Worm (Caenorhabditis elegans): Measurements from ENCODE around the gene rabx-5.

DNA sequence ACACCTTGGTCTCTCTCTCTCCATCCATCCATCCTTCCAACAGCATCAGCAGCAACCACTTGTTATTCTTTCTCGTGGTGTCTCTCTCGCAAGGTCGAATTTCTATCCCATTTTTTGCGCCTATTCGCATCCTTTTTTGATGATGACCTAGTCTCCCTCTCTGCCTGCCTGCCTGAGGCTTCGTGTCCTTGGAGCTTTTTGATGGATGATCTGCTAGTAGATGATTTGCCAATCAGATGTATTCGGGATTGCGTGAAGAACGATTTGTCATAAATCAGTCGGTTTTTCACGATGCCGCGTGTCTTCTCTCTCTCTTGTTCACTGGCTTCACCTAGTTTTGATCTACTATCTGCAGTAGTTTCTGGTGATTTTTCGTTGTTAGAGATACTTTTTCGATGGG lies 56.1 kb downstream of the rabx-5 start:
- no peak for TF ChIP-seq daf-12 (tag; optimal IDR thresholded peaks at IDR 0.05)
- TF ChIP-seq fkh-2 (tag; optimal IDR thresholded peaks at IDR 0.05): no peak
- no peak for TF ChIP-seq nhr-12 (tag; optimal IDR thresholded peaks at IDR 0.05)
- no peak for TF ChIP-seq mdl-1 (tag; optimal IDR thresholded peaks at IDR 0.05)
- no peak for TF ChIP-seq zag-1 (tag; optimal IDR thresholded peaks at IDR 0.05)
- no peak for TF ChIP-seq aly-2 (tag; optimal IDR thresholded peaks at IDR 0.05)
- no peak for TF ChIP-seq lsy-12 (tag; optimal IDR thresholded peaks at IDR 0.05)
- no peak for TF ChIP-seq fos-1 (tag; optimal IDR thresholded peaks at IDR 0.05)
- TF ChIP-seq unc-62 (GFP tag; optimal IDR thresholded peaks at IDR 0.05): no peak
- TF ChIP-seq fkh-10 (GFP tag; optimal IDR thresholded peaks at IDR 0.05): no peak
- TF ChIP-seq pha-4 (tag; optimal IDR thresholded peaks at IDR 0.05): no peak
- TF ChIP-seq skn-1 (tag; optimal IDR thresholded peaks at IDR 0.05): no peak
- TF ChIP-seq nfya-1 (tag; optimal IDR thresholded peaks at IDR 0.05; ENCODE audit: insufficient read depth): no peak

Data from whole organism, L3 larva.